Fruit fly (Drosophila melanogaster): ENCODE results near the gene CheB38a.
A peak's percentile ranks its signal among the peaks of the same experiment; 100 is the strongest.

Gene CheB38a

DNA sequence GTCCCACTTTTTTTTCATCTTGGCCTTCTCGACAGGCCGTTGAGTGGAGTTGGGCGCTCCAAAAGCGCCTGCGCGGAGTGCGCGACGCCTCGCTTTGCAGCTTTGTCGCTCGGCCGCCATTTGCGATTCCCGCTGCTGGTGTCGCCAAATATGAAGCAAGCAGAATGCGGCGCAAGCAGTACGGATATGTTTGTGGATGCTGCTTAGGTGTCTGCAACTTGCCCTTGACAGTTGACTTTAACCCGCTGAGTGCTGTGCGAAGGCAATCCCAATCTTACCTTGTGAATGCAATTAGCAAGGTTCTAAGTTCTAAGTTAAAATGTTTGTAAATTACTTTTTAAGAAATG is 3.7 kb upstream of the CheB38a start:
- 0 out of 2 replicates have a peak, but pooled peaks have one; percentile 20 for TF ChIP-seq Bgb (GFP tag; IDR thresholded peaks at IDR 0.05; ENCODE audit: partially characterized antibody)
- TF ChIP-seq CG6175 (GFP tag; IDR thresholded peaks at IDR 0.05) = 0 out of 3 replicates have a peak, but pooled peaks have one; percentile 68
- TF ChIP-seq CG12769 (tag; optimal IDR thresholded peaks at IDR 0.05) = peak; percentile 50
- TF ChIP-seq abd-A (tag; optimal IDR thresholded peaks at IDR 0.05) = peak; percentile 36
- TF ChIP-seq CG33557 (GFP tag; optimal IDR thresholded peaks at IDR 0.05) = no peak
- peak in 1 of 2 experiments; percentile 56 for TF ChIP-seq Hr78 (GFP tag; optimal IDR thresholded peaks at IDR 0.05)
- no peak for TF ChIP-seq az2 (GFP tag; optimal IDR thresholded peaks at IDR 0.05)
- TF ChIP-seq phol (tag; optimal IDR thresholded peaks at IDR 0.05) = peak; percentile 10
- TF ChIP-seq disco-r (GFP tag; optimal IDR thresholded peaks at IDR 0.05) = peak; percentile 13
- no peak for TF ChIP-seq Bteb2 (GFP tag; optimal IDR thresholded peaks at IDR 0.05)
- TF ChIP-seq CG10147 (GFP tag; optimal IDR thresholded peaks at IDR 0.05) = peak; percentile 28
- peak; percentile 6 for TF ChIP-seq ftz-f1 (GFP tag; optimal IDR thresholded peaks at IDR 0.05)
- TF ChIP-seq Hmr (GFP tag; optimal IDR thresholded peaks at IDR 0.05) = no peak
- TF ChIP-seq CG18262 (tag; optimal IDR thresholded peaks at IDR 0.05) = no peak
- no peak for TF ChIP-seq sna (GFP tag; IDR thresholded peaks at IDR 0.05; ENCODE audit: partially characterized antibody)
- no peak for TF ChIP-seq CG14860 (GFP tag; IDR thresholded peaks at IDR 0.05; ENCODE audit: partially characterized antibody)
- TF ChIP-seq fu2 (GFP tag; optimal IDR thresholded peaks at IDR 0.05) = no peak
- TF ChIP-seq Ets65A (GFP tag) = peak; percentile 13
- TF ChIP-seq CG10959 (GFP tag; IDR thresholded peaks at IDR 0.05) = no peak
- no peak for TF ChIP-seq CG31224 (GFP tag; IDR thresholded peaks at IDR 0.05)
- no peak for TF ChIP-seq nerfin-1 (tag; optimal IDR thresholded peaks at IDR 0.05)
- no peak for TF ChIP-seq CG4404 (GFP tag; IDR thresholded peaks at IDR 0.05)
- peak; percentile 22 for TF ChIP-seq Deaf1 (tag; optimal IDR thresholded peaks at IDR 0.05)
- TF ChIP-seq bowl (GFP tag; IDR thresholded peaks at IDR 0.05) = peak; percentile 35; the same call in 1 of the 2 replicates
- peak; percentile 34 for TF ChIP-seq pros (GFP tag; optimal IDR thresholded peaks at IDR 0.05)
- TF ChIP-seq Eip74EF (GFP tag; optimal IDR thresholded peaks at IDR 0.05) = no peak
- no peak for TF ChIP-seq ssp (GFP tag; IDR thresholded peaks at IDR 0.05)
- peak; percentile 88 for TF ChIP-seq CG11504 (tag; optimal IDR thresholded peaks at IDR 0.05)
- no peak for TF ChIP-seq wek (GFP tag; optimal IDR thresholded peaks at IDR 0.05)
- peak; percentile 12 for TF ChIP-seq sug (tag; optimal IDR thresholded peaks at IDR 0.05)
- no peak for TF ChIP-seq CG2199 (GFP tag; IDR thresholded peaks at IDR 0.05)
- peak; percentile 64 for TF ChIP-seq ewg (GFP tag; optimal IDR thresholded peaks at IDR 0.05)
- peak; percentile 78; the same call in 1 of the 2 replicates for TF ChIP-seq CG8765 (GFP tag; IDR thresholded peaks at IDR 0.05)
- TF ChIP-seq rib (GFP tag; IDR thresholded peaks at IDR 0.05) = peak; percentile 39
- TF ChIP-seq ken (GFP tag; IDR thresholded peaks at IDR 0.05) = 0 out of 3 replicates have a peak, but pooled peaks have one; percentile 7
- TF ChIP-seq ERR (GFP tag; optimal IDR thresholded peaks at IDR 0.05) = peak; percentile 26
- TF ChIP-seq wor (GFP tag; IDR thresholded peaks at IDR 0.05) = no peak
- TF ChIP-seq Med (GFP tag) = peak; percentile 12
- peak; percentile 2 for TF ChIP-seq Atf-2 (GFP tag; optimal IDR thresholded peaks at IDR 0.05)
- TF ChIP-seq psq (GFP tag; optimal IDR thresholded peaks at IDR 0.05) = no peak
- no peak for TF ChIP-seq Mad (GFP tag; optimal IDR thresholded peaks at IDR 0.05)
- no peak for TF ChIP-seq CG1647 (GFP tag; optimal IDR thresholded peaks at IDR 0.05)
- peak; percentile 87 for TF ChIP-seq CG31365 (tag; optimal IDR thresholded peaks at IDR 0.05)
- TF ChIP-seq prd (optimal IDR thresholded peaks at IDR 0.05) = no peak
- no peak for TF ChIP-seq prd (GFP tag; IDR thresholded peaks at IDR 0.05)

All from whole organism, embryonic.